Fruit fly (Drosophila melanogaster) whole organism, embryonic: ENCODE measurements around the gene CG3703.

Experiments used
- Abd-B ChIP-seq: fragments of 200-800 bp; sonication (Bioruptor generic); optimal IDR thresholded peaks from 2 replicates; lab custom pipeline; 2018; ENCODE audit warnings: missing biosample characterization, mild to moderate bottlenecking, missing genetic modification characterization, moderate library complexity
- Adf1 ChIP-seq: fragments of 200-800 bp; sonication (Bioruptor generic); IDR thresholded peaks from 2 replicates; pipeline ENCODE4 v1.3.6; 2022; ENCODE audit warnings: missing biosample characterization, missing genetic modification characterization
- BEAF-32 ChIP-seq: fragments of 200-800 bp; sonication (Bioruptor generic); optimal IDR thresholded peaks from 3 replicates; lab custom pipeline; 2017; ENCODE audit warnings: missing biosample characterization, missing genetic modification characterization, mild to moderate bottlenecking, moderate library complexity, missing genetic modification reagents
- Bgb ChIP-seq: fragments of 200-800 bp; sonication (Bioruptor generic); IDR thresholded peaks from 2 replicates; pipeline ENCODE4 v1.3.6; 2022; ENCODE audit warnings: missing biosample characterization, missing genetic modification characterization; ENCODE audit not compliant: partially characterized antibody
- CG10267 ChIP-seq: fragments of 200-800 bp; sonication (Bioruptor generic); optimal IDR thresholded peaks from 2 replicates; lab custom pipeline; 2018; ENCODE audit warnings: missing biosample characterization, mild to moderate bottlenecking, missing genetic modification characterization, moderate library complexity
- CG11247 ChIP-seq: fragments of 200-800 bp; sonication (Bioruptor generic); IDR thresholded peaks from 2 replicates; pipeline ENCODE4 v1.3.6; 2022; ENCODE audit warnings: missing biosample characterization, missing genetic modification characterization
- CG12104 ChIP-seq: fragments of 200-800 bp; sonication (Bioruptor generic); optimal IDR thresholded peaks from 3 replicates; lab custom pipeline; 2016; ENCODE audit warnings: missing biosample characterization, missing genetic modification characterization
- CG13287 ChIP-seq: fragments of 200-800 bp; sonication (Bioruptor generic); IDR thresholded peaks from 2 replicates; pipeline ENCODE4 v1.3.6; 2022; ENCODE audit warnings: missing biosample characterization, missing genetic modification characterization; ENCODE audit not compliant: partially characterized antibody
- CG14965 ChIP-seq: fragments of 200-800 bp; sonication (Bioruptor generic); optimal IDR thresholded peaks from 2 replicates; lab custom pipeline; 2016; ENCODE audit warnings: missing biosample characterization, missing genetic modification characterization, borderline replicate concordance
- CG16813 ChIP-seq: fragments of 200-800 bp; sonication (Bioruptor generic); IDR thresholded peaks from 3 replicates; pipeline ENCODE4 v1.3.6; 2022; ENCODE audit warnings: missing biosample characterization, missing genetic modification characterization; ENCODE audit not compliant: partially characterized antibody
- CG18476 ChIP-seq: fragments of 200-800 bp; sonication (Bioruptor generic); optimal IDR thresholded peaks from 2 replicates; lab custom pipeline; 2016; ENCODE audit warnings: missing biosample characterization, mild to moderate bottlenecking, missing genetic modification characterization
- CG2129 ChIP-seq: fragments of 200-800 bp; sonication (Bioruptor generic); IDR thresholded peaks from 2 replicates; pipeline ENCODE4 v1.3.6; 2022; ENCODE audit warnings: missing biosample characterization, missing genetic modification characterization; ENCODE audit not compliant: partially characterized antibody
- CG30403 ChIP-seq: fragments of 200-800 bp; sonication (Bioruptor generic); optimal IDR thresholded peaks from 3 replicates; lab custom pipeline; 2016; ENCODE audit warnings: missing biosample characterization, missing genetic modification characterization
- CG34224 ChIP-seq: fragments of 200-800 bp; sonication (Bioruptor generic); IDR thresholded peaks from 3 replicates; pipeline ENCODE4 v1.3.6; 2022; ENCODE audit warnings: missing biosample characterization, missing genetic modification characterization; ENCODE audit not compliant: partially characterized antibody
- CG9609 ChIP-seq: fragments of 200-800 bp; sonication (Bioruptor generic); optimal IDR thresholded peaks from 3 replicates; lab custom pipeline; 2016; ENCODE audit warnings: missing biosample characterization, missing genetic modification characterization
- CTCF ChIP-seq: fragments of 200-800 bp; sonication (Bioruptor generic); optimal IDR thresholded peaks from 2 replicates; lab custom pipeline; 2017; ENCODE audit warnings: missing biosample characterization, mild to moderate bottlenecking, missing genetic modification characterization, moderate library complexity
- CoRest ChIP-seq: fragments of 200-800 bp; sonication (Bioruptor generic); optimal IDR thresholded peaks from 3 replicates; lab custom pipeline; 2018; ENCODE audit warnings: missing biosample characterization, mild to moderate bottlenecking, missing genetic modification characterization, moderate library complexity
- CrebB ChIP-seq: fragments of 200-800 bp; sonication (Bioruptor generic); optimal IDR thresholded peaks from 3 replicates; lab custom pipeline; 2018; ENCODE audit warnings: missing biosample characterization, mild to moderate bottlenecking, missing genetic modification characterization
- Dip3 ChIP-seq: fragments of 200-800 bp; sonication (Bioruptor generic); optimal IDR thresholded peaks from 3 replicates; lab custom pipeline; 2016; ENCODE audit warnings: missing biosample characterization, missing genetic modification characterization
- E2f1 ChIP-seq: fragments of 200-800 bp; sonication (Bioruptor generic); IDR thresholded peaks from 2 replicates; pipeline ENCODE4 v1.3.6; 2022; ENCODE audit warnings: missing biosample characterization, missing genetic modification characterization
- Ets65A ChIP-seq: fragments of 200-800 bp; sonication (Bioruptor generic); peaks from one replicate; lab custom pipeline; 2016; ENCODE audit warnings: missing biosample characterization, missing genetic modification characterization
- Gug ChIP-seq: fragments of 200-800 bp; sonication (Bioruptor generic); IDR thresholded peaks from 4 replicates; pipeline ENCODE4 v1.3.6; 2022; ENCODE audit warnings: missing biosample characterization, missing genetic modification characterization
- H15 ChIP-seq: fragments of 200-800 bp; sonication (Bioruptor generic); IDR thresholded peaks from 3 replicates; pipeline ENCODE4 v1.3.6; 2022; ENCODE audit warnings: missing biosample characterization, missing genetic modification characterization
- Hr3 ChIP-seq: fragments of 200-800 bp; sonication (Bioruptor generic); optimal IDR thresholded peaks from 3 replicates; lab custom pipeline; 2016; ENCODE audit warnings: missing biosample characterization, missing genetic modification characterization
- Hsf ChIP-seq: fragments of 200-800 bp; sonication (Bioruptor generic); optimal IDR thresholded peaks from 3 replicates; lab custom pipeline; 2016; ENCODE audit warnings: missing biosample characterization, missing genetic modification characterization
- MESR4 ChIP-seq: fragments of 200-800 bp; sonication (Bioruptor generic); optimal IDR thresholded peaks from 2 replicates; lab custom pipeline; 2018; ENCODE audit warnings: missing biosample characterization, mild to moderate bottlenecking, missing genetic modification characterization, moderate library complexity
- Med ChIP-seq: fragments of 200-800 bp; sonication (Bioruptor generic); peaks from one replicate; lab custom pipeline; 2016; ENCODE audit warnings: missing biosample characterization, missing genetic modification characterization, mild to moderate bottlenecking, inconsistent platforms, moderate library complexity
- Mes4 ChIP-seq: fragments of 200-800 bp; sonication (Bioruptor generic); optimal IDR thresholded peaks from 2 replicates; lab custom pipeline; 2016; ENCODE audit warnings: missing biosample characterization, missing genetic modification characterization
- Nf-YC ChIP-seq: fragments of 200-800 bp; optimal IDR thresholded peaks from 3 replicates; lab custom pipeline; 2019; ENCODE audit warnings: missing biosample characterization, mild to moderate bottlenecking, missing genetic modification characterization, moderate library complexity
- PHDP ChIP-seq: fragments of 200-800 bp; sonication (Bioruptor generic); optimal IDR thresholded peaks from 3 replicates; lab custom pipeline; 2018; ENCODE audit warnings: missing biosample characterization, mild to moderate bottlenecking, missing genetic modification characterization, moderate library complexity
- Poxn ChIP-seq: fragments of 200-800 bp; sonication (Bioruptor generic); IDR thresholded peaks from 2 replicates; pipeline ENCODE4 v1.3.6; 2022; ENCODE audit warnings: missing biosample characterization, missing genetic modification characterization
- ac ChIP-seq: fragments of 200-800 bp; sonication (Bioruptor generic); optimal IDR thresholded peaks from 3 replicates; lab custom pipeline; 2017; ENCODE audit warnings: missing biosample characterization, mild to moderate bottlenecking, missing genetic modification characterization
- aop ChIP-seq: fragments of 200-800 bp; sonication (Bioruptor generic); IDR thresholded peaks from 2 replicates; pipeline ENCODE4 v1.3.6; 2022; ENCODE audit warnings: missing biosample characterization, missing genetic modification characterization
- bsh ChIP-seq, 2 experiments: fragments of 200-800 bp; sonication (Bioruptor generic); optimal IDR thresholded peaks; 2 replicates each; lab custom pipeline; 2017 to 2018; ENCODE audit warnings: mild to moderate bottlenecking in 2 of 2, missing biosample characterization in 2 of 2, missing genetic modification characterization in 2 of 2, moderate library complexity in 1 of 2
- crp ChIP-seq, 2 experiments: fragments of 200-800 bp; sonication (Bioruptor generic); optimal IDR thresholded peaks; 2 replicates in 1 of 2; 3 replicates in 1 of 2; lab custom pipeline; 2017; ENCODE audit warnings: missing biosample characterization in 2 of 2, missing genetic modification characterization in 2 of 2, mild to moderate bottlenecking in 1 of 2, moderate library complexity in 1 of 2
- dpn ChIP-seq, 2 experiments: fragments of 200-800 bp; sonication (Bioruptor generic); optimal IDR thresholded peaks; 3 replicates each; lab custom pipeline; 2016; ENCODE audit warnings: missing biosample characterization in 2 of 2, missing genetic modification characterization in 2 of 2
- emc ChIP-seq: fragments of 200-800 bp; sonication (Bioruptor generic); optimal IDR thresholded peaks from 2 replicates; lab custom pipeline; 2016; ENCODE audit warnings: missing biosample characterization, missing genetic modification characterization
- lov ChIP-seq, 2 experiments: fragments of 200-800 bp in 1 of 2; fragments of >200 bp in 1 of 2; sonication (Bioruptor generic) in 1 of 2; IDR thresholded peaks in 1 of 2; optimal IDR thresholded peaks in 1 of 2; 2 replicates in 1 of 2; 3 replicates in 1 of 2; pipeline versions ENCODE4 v1.3.6 to Lab custom; 2017 to 2022; ENCODE audit warnings: missing biosample characterization in 1 of 2, missing genetic modification characterization in 1 of 2
- mirr ChIP-seq: fragments of 200-800 bp; sonication (Bioruptor generic); optimal IDR thresholded peaks from 3 replicates; lab custom pipeline; 2018; ENCODE audit warnings: missing biosample characterization, mild to moderate bottlenecking, missing genetic modification characterization
- mld ChIP-seq: fragments of 200-800 bp; sonication (Bioruptor generic); IDR thresholded peaks from 3 replicates; pipeline ENCODE4 v1.3.6; 2022; ENCODE audit warnings: missing biosample characterization, missing genetic modification characterization; ENCODE audit not compliant: partially characterized antibody
- nerfin-2 ChIP-seq: fragments of 200-800 bp; sonication (Bioruptor generic); IDR thresholded peaks from 2 replicates; pipeline ENCODE4 v1.3.6; 2022; ENCODE audit warnings: missing biosample characterization, missing genetic modification characterization; ENCODE audit not compliant: partially characterized antibody
- oc ChIP-seq: fragments of 200-800 bp; sonication (Bioruptor generic); optimal IDR thresholded peaks from 2 replicates; lab custom pipeline; 2018; ENCODE audit warnings: missing biosample characterization, mild to moderate bottlenecking, missing genetic modification characterization, moderate library complexity
- phol ChIP-seq: fragments of 200-800 bp; sonication (Bioruptor generic); optimal IDR thresholded peaks from 3 replicates; lab custom pipeline; 2018; ENCODE audit warnings: missing biosample characterization, mild to moderate bottlenecking, missing genetic modification characterization, moderate library complexity
- scrt ChIP-seq: fragments of 200-800 bp; sonication (Bioruptor generic); optimal IDR thresholded peaks from 2 replicates; lab custom pipeline; 2018; ENCODE audit warnings: missing biosample characterization, mild to moderate bottlenecking, missing genetic modification characterization, moderate library complexity
- sens ChIP-seq: fragments of 200-800 bp; sonication (Bioruptor generic); peaks from one replicate; lab custom pipeline; 2016; ENCODE audit warnings: missing biosample characterization, missing genetic modification characterization
- stwl ChIP-seq: fragments of 200-800 bp; sonication (Bioruptor generic); optimal IDR thresholded peaks from 3 replicates; lab custom pipeline; 2018; ENCODE audit warnings: missing biosample characterization, mild to moderate bottlenecking, missing genetic modification characterization, moderate library complexity
- tio ChIP-seq: fragments of 200-800 bp; sonication (Bioruptor generic); optimal IDR thresholded peaks from 2 replicates; lab custom pipeline; 2017; ENCODE audit warnings: missing biosample characterization, missing genetic modification characterization, inconsistent platforms
- tup ChIP-seq: fragments of 200-800 bp; sonication (Bioruptor generic); optimal IDR thresholded peaks from 2 replicates; lab custom pipeline; 2016; ENCODE audit warnings: missing biosample characterization, mild to moderate bottlenecking, missing genetic modification characterization, moderate library complexity
- tx ChIP-seq: fragments of 200-800 bp; sonication (Bioruptor generic); optimal IDR thresholded peaks from 2 replicates; lab custom pipeline; 2016; ENCODE audit warnings: missing biosample characterization, missing genetic modification characterization

The CG3703 gene

DNA sequence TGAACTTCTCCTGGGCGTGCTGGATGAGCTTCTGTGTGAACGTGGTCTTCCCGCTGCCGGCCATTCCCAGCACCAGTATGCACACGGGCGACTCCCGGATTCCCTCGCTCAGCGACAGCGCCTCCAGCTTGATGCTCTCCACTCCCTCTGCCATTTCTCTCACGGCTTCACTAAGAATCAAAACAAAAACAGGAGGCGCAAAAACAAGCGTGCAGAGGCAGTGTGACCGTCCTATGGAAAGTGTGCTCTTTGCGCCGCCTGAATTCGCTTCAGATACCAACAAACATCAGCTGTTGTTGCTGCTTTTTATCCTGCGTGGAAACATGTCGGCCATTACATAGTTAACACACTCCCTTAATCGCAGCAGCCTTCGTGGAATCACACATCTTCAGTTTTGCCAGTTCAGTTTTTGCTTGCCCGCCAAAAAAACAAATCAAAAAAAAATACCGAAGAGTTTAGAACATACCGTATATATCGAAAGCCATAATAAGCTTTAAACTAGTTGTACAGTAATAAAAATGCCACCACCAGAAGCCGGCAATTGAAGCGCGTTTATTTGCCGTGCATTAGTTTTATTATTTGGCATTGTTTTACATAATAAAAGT is 4.9 kb downstream of the CG3703 start, which contains the start of the genes CG3704 and mus81 (continued):
- TF ChIP-seq crp (GFP tag; optimal IDR thresholded peaks at IDR 0.05; lab: Kevin White, UChicago), result peak in 1 of 2 experiments; percentile 79
- no peak for TF ChIP-seq emc
- no peak for TF ChIP-seq CG18476 (GFP tag; lab: Kevin White, UChicago)
- no peak for TF ChIP-seq Nf-YC (tag; lab: Kevin White, UChicago)
- TF ChIP-seq CG12104 (GFP tag; lab: Kevin White, UChicago), result no peak
- no peak for TF ChIP-seq mirr (GFP tag; lab: Kevin White, UChicago)
- peak; percentile 41; the same call in 1 of the 3 replicates for TF ChIP-seq CG16813 (GFP tag; lab: Robert Waterston, UW)
- TF ChIP-seq tx (GFP tag; lab: Kevin White, UChicago), result no peak
- TF ChIP-seq BEAF-32 (GFP tag; lab: Kevin White, UChicago), result peak; percentile 77
- TF ChIP-seq dpn (GFP tag; optimal IDR thresholded peaks at IDR 0.05; lab: Kevin White, UChicago), result no peak
- TF ChIP-seq CG14965 (GFP tag; lab: Kevin White, UChicago), result no peak
- peak; percentile 67 for TF ChIP-seq Med
- no peak for TF ChIP-seq ac (GFP tag; lab: Kevin White, UChicago)
- TF ChIP-seq CrebB (tag; lab: Kevin White, UChicago), result no peak
- TF ChIP-seq Hsf (GFP tag; lab: Kevin White, UChicago), result peak; percentile 4
- TF ChIP-seq CG10267 (tag; lab: Kevin White, UChicago), result peak; percentile 17
- TF ChIP-seq CG2129 (GFP tag; lab: Robert Waterston, UW), result 0 out of 2 replicates have a peak, but pooled peaks have one; percentile 12
- no peak for TF ChIP-seq Poxn (GFP tag; lab: Robert Waterston, UW)
- TF ChIP-seq Dip3 (GFP tag; lab: Kevin White, UChicago), result no peak
- TF ChIP-seq phol (tag; lab: Kevin White, UChicago), result peak; percentile 70
- TF ChIP-seq bsh (GFP tag; optimal IDR thresholded peaks at IDR 0.05; lab: Kevin White, UChicago), result no peak
- TF ChIP-seq stwl (tag; lab: Kevin White, UChicago), result peak; percentile 58
- TF ChIP-seq Bgb (GFP tag; lab: Robert Waterston, UW), result 0 out of 2 replicates have a peak, but pooled peaks have one; percentile 18
- no peak for TF ChIP-seq tup (GFP tag; lab: Kevin White, UChicago)
- TF ChIP-seq oc (tag; lab: Kevin White, UChicago), result no peak
- TF ChIP-seq E2f1 (GFP tag; lab: Robert Waterston, UW), result no peak
- no peak for TF ChIP-seq scrt (GFP tag; lab: Kevin White, UChicago)
- peak; percentile 16 for TF ChIP-seq MESR4 (GFP tag; lab: Kevin White, UChicago)
- peak; percentile 26 for TF ChIP-seq CTCF (GFP tag; lab: Kevin White, UChicago)
- TF ChIP-seq Ets65A (GFP tag; lab: Kevin White, UChicago), result peak; percentile 10
- TF ChIP-seq CG13287 (GFP tag; lab: Robert Waterston, UW), result peak; percentile 72
- 0 out of 3 replicates have a peak, but pooled peaks have one; percentile 40 for TF ChIP-seq CG34224
- no peak for TF ChIP-seq CG30403 (GFP tag; lab: Kevin White, UChicago)
- TF ChIP-seq tio (GFP tag; lab: Kevin White, UChicago), result no peak
- no peak for TF ChIP-seq mld (GFP tag; lab: Robert Waterston, UW)
- TF ChIP-seq CoRest, result peak; percentile 33
- TF ChIP-seq CG11247 (GFP tag; lab: Robert Waterston, UW), result no peak
- no peak for TF ChIP-seq H15 (GFP tag; lab: Robert Waterston, UW)
- no peak for TF ChIP-seq Mes4 (GFP tag; lab: Kevin White, UChicago)
- TF ChIP-seq PHDP (tag; lab: Kevin White, UChicago), result no peak
- TF ChIP-seq Gug (GFP tag; lab: Robert Waterston, UW), result no peak
- peak; percentile 36 for TF ChIP-seq sens (GFP tag; lab: Kevin White, UChicago)
- TF ChIP-seq Adf1 (GFP tag; lab: Robert Waterston, UW), result 0 out of 2 replicates have a peak, but pooled peaks have one; percentile 10
- TF ChIP-seq CG9609 (GFP tag; lab: Kevin White, UChicago), result no peak
- no peak for TF ChIP-seq nerfin-2 (GFP tag; lab: Robert Waterston, UW)
- no peak for TF ChIP-seq Abd-B (GFP tag; lab: Kevin White, UChicago)
- no peak for TF ChIP-seq aop (GFP tag; lab: Robert Waterston, UW)
- no peak for TF ChIP-seq lov (optimal IDR thresholded peaks at IDR 0.05; lab: Kevin White, UChicago)
- no peak for TF ChIP-seq lov (GFP tag; IDR thresholded peaks at IDR 0.05; lab: Robert Waterston, UW)
- TF ChIP-seq Hr3 (GFP tag; lab: Kevin White, UChicago), result no peak
